Worm (Caenorhabditis elegans) whole organism, L3 larva: ENCODE results near the gene Y54G2A.37.
A peak's percentile ranks its signal among the peaks of the same experiment; 100 is the strongest.
"Not testable (repeated sequence)": the region's sequence is repeated elsewhere in the genome, so short reads cannot be mapped to it uniquely, and the experiment has no call there.

Experiments
- aly-2 ChIP-seq: fragments of 150-350 bp; optimal IDR thresholded peaks from 2 replicates; lab custom pipeline; 2014; ENCODE audit warnings: missing biosample characterization, missing genetic modification characterization
- ceh-16 ChIP-seq: sonication (generic microtip); optimal IDR thresholded peaks from 2 replicates; lab custom pipeline; 2017; ENCODE audit warnings: missing biosample characterization, missing genetic modification characterization
- ceh-28 ChIP-seq: fragments of 150-350 bp; optimal IDR thresholded peaks from 2 replicates; lab custom pipeline; 2014; ENCODE audit warnings: missing biosample characterization, missing genetic modification reagents, missing genetic modification characterization
- ceh-82 ChIP-seq: fragments of 150-350 bp; optimal IDR thresholded peaks from 2 replicates; lab custom pipeline; 2014; ENCODE audit warnings: missing biosample characterization, missing genetic modification characterization
- ceh-9 ChIP-seq: sonication (generic microtip); optimal IDR thresholded peaks from 2 replicates; lab custom pipeline; 2018; ENCODE audit warnings: missing biosample characterization, missing genetic modification characterization
- daf-12 ChIP-seq: fragments of 150-350 bp; optimal IDR thresholded peaks from 2 replicates; lab custom pipeline; 2014; ENCODE audit warnings: missing biosample characterization, missing genetic modification reagents, missing genetic modification characterization
- elt-2 ChIP-seq: sonication (generic microtip); optimal IDR thresholded peaks from 2 replicates; lab custom pipeline; 2016; ENCODE audit warnings: missing genetic modification reagents, mild to moderate bottlenecking, missing genetic modification characterization, missing compliant biosample characterization
- elt-3 ChIP-seq, 3 experiments: fragments of 150-350 bp in 1 of 3; sonication (generic microtip) in 2 of 3; optimal IDR thresholded peaks; 2 replicates in 2 of 3; 4 replicates in 1 of 3; lab custom pipeline; 2014 to 2017; ENCODE audit warnings: missing biosample characterization in 3 of 3, missing genetic modification characterization in 3 of 3
- fkh-10 ChIP-seq: sonication (generic microtip); optimal IDR thresholded peaks from 2 replicates; lab custom pipeline; 2017; ENCODE audit warnings: missing biosample characterization, missing genetic modification reagents, missing genetic modification characterization
- fkh-2 ChIP-seq: fragments of 150-350 bp; optimal IDR thresholded peaks from 2 replicates; lab custom pipeline; 2014; ENCODE audit warnings: missing biosample characterization, missing genetic modification reagents, missing genetic modification characterization
- fos-1 ChIP-seq: fragments of 150-350 bp; optimal IDR thresholded peaks from 2 replicates; lab custom pipeline; 2014; ENCODE audit warnings: missing biosample characterization, missing genetic modification characterization
- hmg-11 ChIP-seq: sonication (generic microtip); optimal IDR thresholded peaks from 2 replicates; lab custom pipeline; 2016; ENCODE audit warnings: missing genetic modification characterization, missing compliant biosample characterization
- jun-1 ChIP-seq: fragments of 150-350 bp; optimal IDR thresholded peaks from 2 replicates; lab custom pipeline; 2014; ENCODE audit warnings: missing biosample characterization, missing genetic modification reagents, missing genetic modification characterization
- lin-15B ChIP-seq: fragments of 150-350 bp; optimal IDR thresholded peaks from 2 replicates; lab custom pipeline; 2014; ENCODE audit warnings: missing biosample characterization, missing genetic modification characterization
- lin-39 ChIP-seq: fragments of 150-350 bp; optimal IDR thresholded peaks from 2 replicates; lab custom pipeline; 2018; ENCODE audit warnings: missing biosample characterization, missing genetic modification reagents, missing genetic modification characterization
- mml-1 ChIP-seq: fragments of 150-350 bp; sonication (generic microtip); optimal IDR thresholded peaks from 3 replicates; lab custom pipeline; 2014; ENCODE audit warnings: missing biosample characterization, missing genetic modification characterization
- nfya-1 ChIP-seq: sonication (generic microtip); optimal IDR thresholded peaks from 2 replicates; lab custom pipeline; 2017; ENCODE audit warnings: missing genetic modification characterization, mild to moderate bottlenecking, missing compliant biosample characterization, antibody characterized with exemption, moderate library complexity; ENCODE audit not compliant: insufficient read depth
- nhr-11 ChIP-seq: fragments of 150-350 bp; optimal IDR thresholded peaks from 2 replicates; lab custom pipeline; 2014; ENCODE audit warnings: missing biosample characterization, missing genetic modification characterization
- nhr-12 ChIP-seq: fragments of 150-350 bp; optimal IDR thresholded peaks from 2 replicates; lab custom pipeline; 2014; ENCODE audit warnings: missing biosample characterization, missing genetic modification characterization
- nhr-237 ChIP-seq: fragments of 150-350 bp; optimal IDR thresholded peaks from 2 replicates; lab custom pipeline; 2014; ENCODE audit warnings: missing biosample characterization, missing genetic modification characterization
- nhr-25 ChIP-seq: sonication (generic microtip); optimal IDR thresholded peaks from 2 replicates; lab custom pipeline; 2017; ENCODE audit warnings: missing biosample characterization, missing genetic modification characterization
- nhr-43 ChIP-seq: sonication (generic microtip); optimal IDR thresholded peaks from 2 replicates; lab custom pipeline; 2016; ENCODE audit warnings: mild to moderate bottlenecking, missing genetic modification characterization, missing compliant biosample characterization; ENCODE audit not compliant: poor library complexity, severe bottlenecking
- nhr-76 ChIP-seq: fragments of 150-350 bp; sonication (generic microtip); optimal IDR thresholded peaks from 5 replicates; lab custom pipeline; 2014; ENCODE audit warnings: missing biosample characterization, missing genetic modification characterization
- pha-4 ChIP-seq: fragments of 150-350 bp; optimal IDR thresholded peaks from 2 replicates; lab custom pipeline; 2014; ENCODE audit warnings: missing biosample characterization, missing genetic modification reagents, missing genetic modification characterization
- pqm-1 ChIP-seq: fragments of 150-350 bp; optimal IDR thresholded peaks from 2 replicates; lab custom pipeline; 2017; ENCODE audit warnings: missing biosample characterization, missing genetic modification characterization, inconsistent platforms
- sea-2 ChIP-seq: fragments of 150-350 bp; sonication (generic microtip); optimal IDR thresholded peaks from 4 replicates; lab custom pipeline; 2014; ENCODE audit warnings: missing biosample characterization, missing genetic modification reagents, missing genetic modification characterization
- snpc-4 ChIP-seq: fragments of 150-350 bp; optimal IDR thresholded peaks from 2 replicates; lab custom pipeline; 2014; ENCODE audit warnings: missing biosample characterization, missing genetic modification characterization
- tbx-2 ChIP-seq: sonication (generic microtip); optimal IDR thresholded peaks from 2 replicates; lab custom pipeline; 2016; ENCODE audit warnings: mild to moderate bottlenecking, missing genetic modification characterization, missing compliant biosample characterization
- unc-39 ChIP-seq: sonication (generic microtip); optimal IDR thresholded peaks from 4 replicates; lab custom pipeline; 2017; ENCODE audit warnings: missing biosample characterization, missing genetic modification characterization
- zag-1 ChIP-seq: fragments of 150-350 bp; optimal IDR thresholded peaks from 2 replicates; lab custom pipeline; 2014; ENCODE audit warnings: missing biosample characterization, missing genetic modification characterization
- ztf-11 ChIP-seq: fragments of 150-350 bp; optimal IDR thresholded peaks from 2 replicates; lab custom pipeline; 2014; ENCODE audit warnings: missing biosample characterization, missing genetic modification characterization
- ztf-4 ChIP-seq: fragments of 150-350 bp; optimal IDR thresholded peaks from 2 replicates; lab custom pipeline; 2014; ENCODE audit warnings: missing biosample characterization, missing genetic modification characterization

Gene Y54G2A.37

DNA sequence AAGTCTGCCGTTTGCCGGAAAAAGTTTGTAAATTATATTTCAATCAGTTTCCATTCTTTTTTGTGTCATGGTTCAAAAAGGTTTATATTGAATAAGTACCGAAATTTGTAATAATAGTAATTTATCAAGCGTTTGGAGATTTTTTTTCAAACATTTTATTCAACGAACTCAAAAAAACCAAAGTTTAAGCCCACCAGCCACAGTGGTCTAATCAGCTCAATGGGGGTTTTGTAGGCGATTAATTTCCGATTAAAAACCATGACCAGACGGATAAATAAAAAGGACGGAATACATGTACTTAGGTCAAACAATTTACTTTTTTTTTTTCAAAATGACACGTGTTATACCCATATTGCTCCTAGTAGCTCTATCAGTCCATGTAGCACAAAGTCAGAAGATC lies 21.1 kb upstream of the Y54G2A.37 start, which contains the start of gene Y54G2A.10:
TSS of gene Y54G2A.10 (plus strand) at position 301 of the 400 bp plus-strand sequence.
- TF ChIP-seq mml-1 (tag; lab: Kevin White, UChicago) (no peak), jun-1 (tag; lab: Kevin White, UChicago) (no peak), fos-1 (tag; lab: Kevin White, UChicago) (no peak), unc-39 (no peak), sea-2 (GFP tag; lab: Kevin White, UChicago) (no peak), nhr-11 (tag; lab: Kevin White, UChicago) (no peak), nfya-1 (no peak), ceh-28 (tag; lab: Kevin White, UChicago) (no peak), snpc-4 (tag; lab: Kevin White, UChicago) (no peak), nhr-237 (tag; lab: Kevin White, UChicago) (no peak)

ce11 chrIV:2799890-2800289 lies 20.6 kb upstream of the Y54G2A.37 start:
- TF ChIP-seq ceh-9 (tag; lab: Kevin White, UChicago) = no peak
- TF ChIP-seq ztf-11 (tag; lab: Kevin White, UChicago) = no peak
- TF ChIP-seq tbx-2 (tag; lab: Kevin White, UChicago) = no peak
- TF ChIP-seq nhr-12 = no peak
- no peak for TF ChIP-seq fkh-10
- TF ChIP-seq aly-2 = no peak
- TF ChIP-seq ceh-82 (tag; lab: Kevin White, UChicago) = no peak
- TF ChIP-seq ztf-4 (tag; lab: Kevin White, UChicago) = no peak
- no peak for TF ChIP-seq zag-1 (tag; lab: Kevin White, UChicago)
- TF ChIP-seq ceh-16 (tag; lab: Kevin White, UChicago) = no peak
- TF ChIP-seq, all 47 proteins: peak for 0

DNA sequence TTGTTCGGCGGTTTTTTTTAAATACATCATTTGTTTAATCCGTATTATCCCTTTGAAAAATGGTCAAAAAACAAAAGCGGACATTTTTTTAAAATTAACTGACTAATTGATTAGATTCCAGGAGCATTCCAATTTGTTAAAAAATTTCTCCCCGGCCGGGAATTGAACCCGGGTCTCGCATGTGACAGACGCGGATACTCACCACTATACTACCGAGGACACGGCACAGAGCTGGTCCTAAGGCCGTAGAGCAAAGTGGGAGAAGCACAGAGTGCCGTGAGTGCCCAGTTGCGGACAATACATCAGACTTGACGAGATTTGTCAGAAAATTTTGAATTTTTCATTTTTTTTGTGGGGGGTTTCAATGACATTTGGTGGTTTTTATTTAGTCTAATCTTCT lies 19.5 kb upstream of the Y54G2A.37 start:
- no peak for TF ChIP-seq nhr-11 (tag; lab: Kevin White, UChicago)
- TF ChIP-seq elt-2 (tag; lab: Kevin White, UChicago) = peak; percentile 19
- TF ChIP-seq hmg-11 (tag; lab: Kevin White, UChicago) = peak; percentile 16
- peak; percentile 16 for TF ChIP-seq nfya-1
- no peak for TF ChIP-seq fkh-10
- peak; percentile 14 for TF ChIP-seq lin-15B

DNA sequence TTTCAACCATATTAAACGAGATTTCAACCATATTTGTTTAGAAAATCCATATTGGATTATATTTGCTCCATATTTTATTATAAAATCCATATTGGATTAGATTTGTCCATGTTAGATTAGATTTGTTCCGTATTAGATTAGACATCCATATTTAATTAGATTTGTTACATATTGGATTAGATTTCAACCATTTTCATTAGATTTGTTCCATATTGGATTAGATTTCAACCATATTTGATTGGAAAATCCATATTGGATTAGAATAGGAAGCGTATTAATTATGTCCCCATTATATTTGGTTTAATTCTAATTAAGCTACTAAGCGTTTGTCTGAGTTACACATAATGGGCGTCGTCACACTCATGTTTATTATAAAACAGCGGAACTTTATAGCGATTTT lies 18.9 kb upstream of the Y54G2A.37 start, which contains the start of gene Y54G2A.44:
TSS of gene Y54G2A.44 (plus strand) at position 301 of the 400 bp plus-strand sequence.
- not testable (repeated sequence) for TF ChIP-seq pqm-1 (tag; lab: Kevin White, UChicago); ceh-28 (tag; lab: Kevin White, UChicago); aly-2

DNA sequence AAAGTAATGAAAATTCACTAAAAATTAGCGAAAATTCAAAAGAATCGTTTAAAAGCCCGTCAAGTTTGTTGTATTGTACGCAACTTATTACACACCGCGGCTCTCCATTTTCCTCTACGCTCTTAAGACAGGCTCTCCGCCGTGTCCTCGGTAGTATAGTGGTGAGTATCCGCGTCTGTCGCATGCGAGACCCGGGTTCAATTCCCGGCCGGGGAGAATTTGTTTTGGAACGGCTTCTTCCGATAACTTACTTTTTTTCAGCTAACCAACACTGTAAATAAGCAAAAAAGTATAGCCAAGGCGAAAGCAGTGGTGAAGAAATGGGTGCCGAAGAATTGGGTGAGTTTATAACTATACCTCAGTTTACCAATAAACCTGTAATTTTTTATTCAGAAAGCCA lies 18.3 kb upstream of the Y54G2A.37 start:
- TF ChIP-seq elt-3 (tag; optimal IDR thresholded peaks at IDR 0.05; lab: Kevin White, UChicago) = no peak
- TF ChIP-seq mml-1 (tag; lab: Kevin White, UChicago) = no peak
- TF ChIP-seq elt-2 (tag; lab: Kevin White, UChicago) = peak; percentile 6
- TF ChIP-seq daf-12 = no peak
- peak; percentile 2 for TF ChIP-seq nfya-1
- TF ChIP-seq pha-4 (tag; lab: Kevin White, UChicago) = peak; percentile 12
- no peak for TF ChIP-seq nhr-11 (tag; lab: Kevin White, UChicago)

ce11 chrIV:2803652-2804051 lies 16.9 kb upstream of the Y54G2A.37 start, which contains the start of gene Y54G2A.32:
Y54G2A.32 (plus strand) TSS chrIV:2803952.
- TF ChIP-seq nhr-12 (no peak), nhr-43 (tag; lab: Kevin White, UChicago) (no peak), fkh-2 (tag; lab: Kevin White, UChicago) (no peak), nhr-76 (no peak), zag-1 (tag; lab: Kevin White, UChicago) (no peak), hmg-11 (tag; lab: Kevin White, UChicago) (no peak), ztf-4 (tag; lab: Kevin White, UChicago) (no peak), lin-39 (tag; lab: Kevin White, UChicago) (no peak), aly-2 (no peak), nhr-25 (no peak), jun-1 (tag; lab: Kevin White, UChicago) (no peak), nhr-11 (tag; lab: Kevin White, UChicago) (no peak), ceh-82 (tag; lab: Kevin White, UChicago) (no peak)
- TF ChIP-seq, all 47 proteins: peak for 0
